Worm (Caenorhabditis elegans): Measurements from ENCODE around the gene Y54G2A.76.

Gene Y54G2A.76

ce11 chrIV:2803652-2804051 is 5.6 kb upstream of the Y54G2A.76 start, which contains the start of gene Y54G2A.32:
Gene Y54G2A.32, plus strand, starts transcription at chrIV:2803952.
- TF ChIP-seq nhr-71 (tag; optimal IDR thresholded peaks at IDR 0.05) (no peak), unc-30 (tag; optimal IDR thresholded peaks at IDR 0.05) (no peak), jun-1 (tag; optimal IDR thresholded peaks at IDR 0.05) (no peak), lin-35 (GFP tag; optimal IDR thresholded peaks at IDR 0.05) (no peak), ceh-90 (tag; optimal IDR thresholded peaks at IDR 0.05) (no peak), Y116A8C.19 (tag; optimal IDR thresholded peaks at IDR 0.05; ENCODE audit: borderline replicate concordance) (no peak), ets-5 (GFP tag; IDR thresholded peaks at IDR 0.05) (no peak), efl-3 (GFP tag; optimal IDR thresholded peaks at IDR 0.05) (no peak), swsn-7 (tag; optimal IDR thresholded peaks at IDR 0.05) (no peak), dpl-1 (GFP tag; optimal IDR thresholded peaks at IDR 0.05) (no peak), rnt-1 (tag; optimal IDR thresholded peaks at IDR 0.05) (no peak), pqm-1 (tag; optimal IDR thresholded peaks at IDR 0.05) (no peak), ztf-4 (tag; optimal IDR thresholded peaks at IDR 0.05) (no peak), efl-1 (optimal IDR thresholded peaks at IDR 0.05) (no peak), efl-1 (GFP tag; optimal IDR thresholded peaks at IDR 0.05 in 1 of 2) (no peak), skn-1 (tag; optimal IDR thresholded peaks at IDR 0.05) (no peak), F16B12.6 (tag; optimal IDR thresholded peaks at IDR 0.05) (no peak), lin-15B (tag; optimal IDR thresholded peaks at IDR 0.05) (no peak)

ce11 chrIV:2805525-2805924 is 3.7 kb upstream of the Y54G2A.76 start, which contains the start of gene Y54G2A.45:
Gene Y54G2A.45, plus strand, starts transcription at chrIV:2805857.
- peak; percentile 40 for TF ChIP-seq pqm-1 (tag; optimal IDR thresholded peaks at IDR 0.05)
- peak in 1 of 2 experiments; percentile 28 for TF ChIP-seq mdl-1 (tag; optimal IDR thresholded peaks at IDR 0.05)
- peak; percentile 0 for TF ChIP-seq xbp-1 (tag; optimal IDR thresholded peaks at IDR 0.05)
- TF ChIP-seq nhr-19 (GFP tag; conservative IDR thresholded peaks at IDR 0.05): peak; percentile 26
- TF ChIP-seq dsc-1 (tag; optimal IDR thresholded peaks at IDR 0.05): peak; percentile 18
- no peak for TF ChIP-seq aly-2 (tag; optimal IDR thresholded peaks at IDR 0.05)
- peak in 1 of 2 experiments; percentile 57 for TF ChIP-seq lsy-2 (tag; optimal IDR thresholded peaks at IDR 0.05)
- peak; percentile 40 for TF ChIP-seq nhr-20 (tag; optimal IDR thresholded peaks at IDR 0.05)
- peak; percentile 23 for TF ChIP-seq swsn-7 (tag; optimal IDR thresholded peaks at IDR 0.05)
- peak; percentile 5 for TF ChIP-seq nhr-77 (tag; optimal IDR thresholded peaks at IDR 0.05)
- peak in 1 of 2 experiments; percentile 55 for TF ChIP-seq lin-35 (GFP tag; optimal IDR thresholded peaks at IDR 0.05)
- TF ChIP-seq zip-4 (GFP tag; optimal IDR thresholded peaks at IDR 0.05): no peak
- no peak for TF ChIP-seq mep-1 (tag; optimal IDR thresholded peaks at IDR 0.05)
- peak; percentile 61 for TF ChIP-seq nhr-71 (tag; optimal IDR thresholded peaks at IDR 0.05)
- peak in 1 of 3 experiments; percentile 5 for TF ChIP-seq dpl-1 (GFP tag; optimal IDR thresholded peaks at IDR 0.05)
- TF ChIP-seq egl-13 (tag; optimal IDR thresholded peaks at IDR 0.05): peak; percentile 18
- peak; percentile 64 for TF ChIP-seq elt-2 (tag; optimal IDR thresholded peaks at IDR 0.05)
- TF ChIP-seq hpl-2 (GFP tag; optimal IDR thresholded peaks at IDR 0.05): peak; percentile 1
- TF ChIP-seq pag-3 (tag; optimal IDR thresholded peaks at IDR 0.05; ENCODE audit: borderline replicate concordance, insufficient read depth): no peak
- TF ChIP-seq fkh-8 (tag; optimal IDR thresholded peaks at IDR 0.05): no peak
- TF ChIP-seq nhr-47 (tag; optimal IDR thresholded peaks at IDR 0.05): peak; percentile 57
- TF ChIP-seq efl-1 (optimal IDR thresholded peaks at IDR 0.05): peak in 1 of 2 experiments; percentile 32
- no peak for TF ChIP-seq efl-1 (GFP tag; optimal IDR thresholded peaks at IDR 0.05 in 1 of 2)
- TF ChIP-seq snu-23 (GFP tag; optimal IDR thresholded peaks at IDR 0.05): peak; percentile 36
- peak; percentile 40 for TF ChIP-seq nhr-90 (tag; optimal IDR thresholded peaks at IDR 0.05; ENCODE audit: poor library complexity)
- TF ChIP-seq C16A3.4 (tag; optimal IDR thresholded peaks at IDR 0.05): peak; percentile 14
- no peak for TF ChIP-seq tlp-1 (tag; optimal IDR thresholded peaks at IDR 0.05)
- TF ChIP-seq ceh-82 (tag; optimal IDR thresholded peaks at IDR 0.05): peak in 1 of 3 experiments; percentile 6
- TF ChIP-seq rnt-1 (tag; optimal IDR thresholded peaks at IDR 0.05): peak; percentile 60

- TF ChIP-seq nhr-47 (tag; optimal IDR thresholded peaks at IDR 0.05) (no peak), nhr-77 (tag; optimal IDR thresholded peaks at IDR 0.05) (no peak), nhr-71 (tag; optimal IDR thresholded peaks at IDR 0.05) (no peak), ces-1 (GFP tag; optimal IDR thresholded peaks at IDR 0.05) (no peak), pax-3 (tag; optimal IDR thresholded peaks at IDR 0.05) (no peak), nhr-12 (tag; optimal IDR thresholded peaks at IDR 0.05) (no peak), ztf-11 (tag; optimal IDR thresholded peaks at IDR 0.05) (no peak), snpc-4 (tag; optimal IDR thresholded peaks at IDR 0.05) (no peak), zag-1 (tag; optimal IDR thresholded peaks at IDR 0.05) (no peak), elt-3 (tag; optimal IDR thresholded peaks at IDR 0.05) (no peak), ztf-4 (tag; optimal IDR thresholded peaks at IDR 0.05) (no peak), nhr-90 (tag; optimal IDR thresholded peaks at IDR 0.05; ENCODE audit: poor library complexity) (no peak), zip-4 (GFP tag; optimal IDR thresholded peaks at IDR 0.05) (no peak), mep-1 (tag; optimal IDR thresholded peaks at IDR 0.05) (no peak), lsy-2 (tag; optimal IDR thresholded peaks at IDR 0.05) (no peak), lin-35 (GFP tag; optimal IDR thresholded peaks at IDR 0.05) (no peak), nhr-76 (tag; optimal IDR thresholded peaks at IDR 0.05) (no peak)
Measured at ce11 chrIV:2808154-2808553, 1.1 kb upstream of the Y54G2A.76 start.
